Worm (Caenorhabditis elegans) whole organism, early embryonic: ENCODE results near the gene C01G5.7.

Source experiments
- B0310.2 ChIP-seq: sonication (generic microtip); optimal IDR thresholded peaks from 2 replicates; lab custom pipeline; 2016; ENCODE audit warnings: mild to moderate bottlenecking, missing genetic modification characterization, missing compliant biosample characterization
- F13C5.2 ChIP-seq: sonication (generic microtip); optimal IDR thresholded peaks from 2 replicates; lab custom pipeline; 2017; ENCODE audit warnings: mild to moderate bottlenecking, missing genetic modification characterization, inconsistent platforms, missing compliant biosample characterization
- aly-1 ChIP-seq: sonication (generic microtip); optimal IDR thresholded peaks from 2 replicates; lab custom pipeline; 2016; ENCODE audit warnings: missing genetic modification characterization, missing compliant biosample characterization
- ama-1 ChIP-seq: fragments of 150-350 bp; optimal IDR thresholded peaks from 2 replicates; lab custom pipeline; 2014
- ceh-13 ChIP-seq: fragments of 200-800 bp; sonication (Bioruptor generic); optimal IDR thresholded peaks from 2 replicates; lab custom pipeline; 2018; ENCODE audit warnings: mild to moderate bottlenecking, missing genetic modification characterization, missing compliant biosample characterization
- ceh-36 ChIP-seq: sonication (generic microtip); optimal IDR thresholded peaks from 2 replicates; lab custom pipeline; 2016; ENCODE audit warnings: missing genetic modification characterization, inconsistent platforms, missing compliant biosample characterization
- ets-7 ChIP-seq: sonication (generic microtip); optimal IDR thresholded peaks from 2 replicates; lab custom pipeline; 2016; ENCODE audit warnings: missing genotype, missing genetic modification characterization, missing compliant biosample characterization
- flt-1 ChIP-seq: fragments of 200-800 bp; sonication (Bioruptor generic); IDR thresholded peaks from 2 replicates; pipeline ENCODE4 v1.3.6; 2022; ENCODE audit warnings: missing genetic modification characterization, missing compliant biosample characterization
- hmbx-1 ChIP-seq: sonication (generic microtip); optimal IDR thresholded peaks from 2 replicates; lab custom pipeline; 2016; ENCODE audit warnings: mild to moderate bottlenecking, missing genetic modification characterization, missing compliant biosample characterization
- hmg-4 ChIP-seq: fragments of 200-800 bp; sonication (Bioruptor generic); optimal IDR thresholded peaks from 2 replicates; lab custom pipeline; 2018; ENCODE audit warnings: mild to moderate bottlenecking, missing genetic modification characterization, missing compliant biosample characterization
- hnd-1 ChIP-seq: sonication (generic microtip); optimal IDR thresholded peaks from 2 replicates; lab custom pipeline; 2016; ENCODE audit warnings: missing genetic modification characterization, missing compliant biosample characterization
- pes-1 ChIP-seq: fragments of 200-800 bp; sonication (Bioruptor generic); IDR thresholded peaks from 2 replicates; pipeline ENCODE4 v1.3.6; 2022; ENCODE audit warnings: missing genetic modification reagents, missing genetic modification characterization, missing compliant biosample characterization
- scrt-1 ChIP-seq: fragments of 200-800 bp; sonication (Bioruptor generic); IDR thresholded peaks from 2 replicates; pipeline ENCODE4 v1.3.6; 2022; ENCODE audit warnings: missing genetic modification characterization, missing compliant biosample characterization
- sea-1 ChIP-seq: fragments of 200-800 bp; sonication (Bioruptor generic); conservative IDR thresholded peaks from 2 replicates; pipeline ENCODE4 v1.3.6; 2022; ENCODE audit warnings: missing genetic modification characterization, missing compliant biosample characterization
- tbx-11 ChIP-seq: fragments of 200-800 bp; sonication (Bioruptor generic); IDR thresholded peaks from 2 replicates; pipeline ENCODE4 v1.3.6; 2022; ENCODE audit warnings: missing genetic modification characterization, missing compliant biosample characterization
- tbx-37 ChIP-seq: fragments of 200-800 bp; sonication (Bioruptor generic); conservative IDR thresholded peaks from 2 replicates; pipeline ENCODE4 v1.3.6; 2022; ENCODE audit warnings: missing genetic modification reagents, missing genetic modification characterization, missing compliant biosample characterization
- tra-4 ChIP-seq: sonication (generic microtip); optimal IDR thresholded peaks from 2 replicates; lab custom pipeline; 2017; ENCODE audit warnings: missing genetic modification characterization, missing compliant biosample characterization

Gene C01G5.7

ce11 chrIV:6496103-6496502, 21.9 kb upstream of the C01G5.7 start:
- TF ChIP-seq ceh-36 (tag; lab: Kevin White, UChicago) (no peak), B0310.2 (tag; lab: Kevin White, UChicago) (no peak), pes-1 (GFP tag; lab: Robert Waterston, UW) (no peak), tbx-11 (GFP tag; lab: Robert Waterston, UW) (no peak), tra-4 (tag; lab: Kevin White, UChicago) (no peak), F13C5.2 (tag; lab: Kevin White, UChicago) (no peak), aly-1 (tag; lab: Kevin White, UChicago) (no peak), scrt-1 (GFP tag; lab: Robert Waterston, UW) (no peak), hnd-1 (tag; lab: Kevin White, UChicago) (no peak), hmbx-1 (tag; lab: Kevin White, UChicago) (no peak), ama-1 (lab: Kevin White, UChicago) (no peak), ets-7 (tag; lab: Kevin White, UChicago) (no peak), flt-1 (GFP tag; lab: Robert Waterston, UW) (no peak), tbx-37 (no peak), hmg-4 (GFP tag; lab: Kevin White, UChicago) (no peak), sea-1 (no peak), ceh-13 (GFP tag; lab: Kevin White, UChicago) (no peak)

ce11 chrIV:6500433-6500832, 17.5 kb upstream of the C01G5.7 start:
- no peak for TF ChIP-seq tra-4 (tag; lab: Kevin White, UChicago)
- TF ChIP-seq tbx-37 = no peak
- TF ChIP-seq ceh-13 (GFP tag; lab: Kevin White, UChicago) = no peak

- TF ChIP-seq B0310.2 (tag; lab: Kevin White, UChicago) (no peak), flt-1 (GFP tag; lab: Robert Waterston, UW) (no peak), ceh-13 (GFP tag; lab: Kevin White, UChicago) (no peak), scrt-1 (GFP tag; lab: Robert Waterston, UW) (no peak), ama-1 (lab: Kevin White, UChicago) (no peak), F13C5.2 (tag; lab: Kevin White, UChicago) (no peak), tra-4 (tag; lab: Kevin White, UChicago) (no peak), hmbx-1 (tag; lab: Kevin White, UChicago) (no peak), hnd-1 (tag; lab: Kevin White, UChicago) (no peak), ets-7 (tag; lab: Kevin White, UChicago) (no peak), tbx-11 (GFP tag; lab: Robert Waterston, UW) (no peak), sea-1 (no peak), aly-1 (tag; lab: Kevin White, UChicago) (no peak), pes-1 (GFP tag; lab: Robert Waterston, UW) (no peak), ceh-36 (tag; lab: Kevin White, UChicago) (no peak), hmg-4 (GFP tag; lab: Kevin White, UChicago) (no peak)
Measured at ce11 chrIV:6500843-6501242, 17.1 kb upstream of the C01G5.7 start.

- no peak for TF ChIP-seq flt-1 (GFP tag; lab: Robert Waterston, UW)
- TF ChIP-seq F13C5.2 (tag; lab: Kevin White, UChicago) = no peak
- no peak for TF ChIP-seq B0310.2 (tag; lab: Kevin White, UChicago)
- no peak for TF ChIP-seq sea-1
- no peak for TF ChIP-seq hnd-1 (tag; lab: Kevin White, UChicago)
- TF ChIP-seq ama-1 (lab: Kevin White, UChicago) = no peak
- TF ChIP-seq aly-1 (tag; lab: Kevin White, UChicago) = no peak
Measured at ce11 chrIV:6502725-6503124, 15.2 kb upstream of the C01G5.7 start.

- TF ChIP-seq B0310.2 (tag; lab: Kevin White, UChicago) (no peak), ama-1 (lab: Kevin White, UChicago) (no peak), ceh-13 (GFP tag; lab: Kevin White, UChicago) (no peak), F13C5.2 (tag; lab: Kevin White, UChicago) (no peak), pes-1 (GFP tag; lab: Robert Waterston, UW) (no peak), scrt-1 (GFP tag; lab: Robert Waterston, UW) (no peak), sea-1 (no peak), hnd-1 (tag; lab: Kevin White, UChicago) (no peak), ets-7 (tag; lab: Kevin White, UChicago) (no peak), tbx-11 (GFP tag; lab: Robert Waterston, UW) (no peak), tbx-37 (no peak), flt-1 (GFP tag; lab: Robert Waterston, UW) (no peak), ceh-36 (tag; lab: Kevin White, UChicago) (no peak), tra-4 (tag; lab: Kevin White, UChicago) (no peak), hmg-4 (GFP tag; lab: Kevin White, UChicago) (no peak), aly-1 (tag; lab: Kevin White, UChicago) (no peak), hmbx-1 (tag; lab: Kevin White, UChicago) (no peak)
Measured at ce11 chrIV:6506424-6506823, 11.5 kb upstream of the C01G5.7 start, which contains the start of gene pqn-89. pqn-89 (plus strand) TSS chrIV:6506724.

- TF ChIP-seq flt-1 (GFP tag; lab: Robert Waterston, UW) (no peak), hmbx-1 (tag; lab: Kevin White, UChicago) (no peak), hnd-1 (tag; lab: Kevin White, UChicago) (no peak), aly-1 (tag; lab: Kevin White, UChicago) (no peak), sea-1 (no peak), tbx-11 (GFP tag; lab: Robert Waterston, UW) (no peak), ceh-36 (tag; lab: Kevin White, UChicago) (no peak), B0310.2 (tag; lab: Kevin White, UChicago) (no peak), hmg-4 (GFP tag; lab: Kevin White, UChicago) (no peak), ama-1 (lab: Kevin White, UChicago) (no peak), tbx-37 (no peak), ets-7 (tag; lab: Kevin White, UChicago) (no peak), tra-4 (tag; lab: Kevin White, UChicago) (no peak), scrt-1 (GFP tag; lab: Robert Waterston, UW) (no peak), F13C5.2 (tag; lab: Kevin White, UChicago) (no peak), ceh-13 (GFP tag; lab: Kevin White, UChicago) (no peak), pes-1 (GFP tag; lab: Robert Waterston, UW) (no peak)
Measured at ce11 chrIV:6511767-6512166, 6.2 kb upstream of the C01G5.7 start.
